Fruit fly (Drosophila melanogaster): Measurements from ENCODE around the gene CG9360.

CG9360 gene

DNA sequence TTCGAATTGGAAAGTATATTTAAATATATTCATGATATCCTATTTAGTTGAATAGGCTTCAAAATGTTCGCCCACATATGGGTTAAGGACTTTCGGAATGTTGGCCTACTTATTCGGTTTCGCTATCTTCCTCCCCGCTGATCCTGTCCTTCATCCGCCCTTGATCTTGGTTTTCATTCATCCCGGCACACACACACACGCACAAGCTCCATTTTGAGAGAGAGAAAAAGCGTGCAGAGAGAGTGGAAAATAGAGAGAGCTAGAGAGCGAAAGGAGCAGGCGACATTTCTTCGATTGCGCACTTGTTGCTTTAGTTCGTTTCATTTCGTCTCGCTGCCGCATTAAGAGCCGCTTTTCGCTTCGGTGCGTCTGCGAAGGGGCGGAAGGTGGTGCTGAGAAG is 22.7 kb upstream of the CG9360 start, which contains the start of gene Karl:
Gene Karl (plus strand): TSS at position 301 of the 400 bp plus-strand sequence.
- TF ChIP-seq rgr (GFP tag; optimal IDR thresholded peaks at IDR 0.05) (no peak), Jra (GFP tag; optimal IDR thresholded peaks at IDR 0.05) (no peak), Hnf4 (GFP tag; optimal IDR thresholded peaks at IDR 0.05) (no peak), Rel (GFP tag; optimal IDR thresholded peaks at IDR 0.05) (no peak), Rel (tag; optimal IDR thresholded peaks at IDR 0.05) (no peak)

DNA sequence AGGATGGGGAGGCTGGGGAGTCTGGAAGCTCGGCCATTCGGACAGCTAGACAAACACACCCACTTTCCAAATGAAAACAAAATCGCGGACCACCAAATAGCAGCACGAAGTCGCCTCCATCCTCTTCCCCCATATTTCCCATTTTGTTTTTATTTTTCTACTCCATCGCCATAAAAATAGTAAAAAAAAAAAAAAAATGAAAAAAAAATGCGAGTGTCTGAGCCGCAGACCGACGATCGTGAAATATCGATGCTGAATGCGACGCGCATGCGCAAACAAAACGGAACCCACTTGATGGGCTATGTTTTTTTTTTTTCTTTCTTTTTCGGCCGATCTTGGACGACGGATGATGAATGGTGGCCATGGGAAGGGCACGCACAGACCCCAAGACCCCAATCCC is 20.6 kb upstream of the CG9360 start:
- TF ChIP-seq sage (GFP tag; optimal IDR thresholded peaks at IDR 0.05), result no peak
- no peak for TF ChIP-seq rgr (GFP tag; optimal IDR thresholded peaks at IDR 0.05)
- TF ChIP-seq h (GFP tag; optimal IDR thresholded peaks at IDR 0.05), result no peak
- TF ChIP-seq lola (GFP tag; optimal IDR thresholded peaks at IDR 0.05), result no peak
- TF ChIP-seq dl (GFP tag; optimal IDR thresholded peaks at IDR 0.05; ENCODE audit: insufficient read depth in 1 of 2, partially characterized antibody in 2 of 2), result no peak
- TF ChIP-seq dsf (GFP tag; optimal IDR thresholded peaks at IDR 0.05; ENCODE audit: borderline replicate concordance), result no peak
- no peak for TF ChIP-seq psq (GFP tag; optimal IDR thresholded peaks at IDR 0.05)
- TF ChIP-seq br (GFP tag; optimal IDR thresholded peaks at IDR 0.05), result no peak
- TF ChIP-seq Hnf4 (GFP tag; optimal IDR thresholded peaks at IDR 0.05), result no peak
- TF ChIP-seq usp (GFP tag; optimal IDR thresholded peaks at IDR 0.05), result no peak
- TF ChIP-seq Sp1 (GFP tag; optimal IDR thresholded peaks at IDR 0.05), result no peak
- no peak for TF ChIP-seq Hr83 (GFP tag; optimal IDR thresholded peaks at IDR 0.05; ENCODE audit: poor library complexity, severe bottlenecking)
- no peak for TF ChIP-seq fru (GFP tag; optimal IDR thresholded peaks at IDR 0.05)
- TF ChIP-seq Mio (GFP tag; optimal IDR thresholded peaks at IDR 0.05), result no peak

DNA sequence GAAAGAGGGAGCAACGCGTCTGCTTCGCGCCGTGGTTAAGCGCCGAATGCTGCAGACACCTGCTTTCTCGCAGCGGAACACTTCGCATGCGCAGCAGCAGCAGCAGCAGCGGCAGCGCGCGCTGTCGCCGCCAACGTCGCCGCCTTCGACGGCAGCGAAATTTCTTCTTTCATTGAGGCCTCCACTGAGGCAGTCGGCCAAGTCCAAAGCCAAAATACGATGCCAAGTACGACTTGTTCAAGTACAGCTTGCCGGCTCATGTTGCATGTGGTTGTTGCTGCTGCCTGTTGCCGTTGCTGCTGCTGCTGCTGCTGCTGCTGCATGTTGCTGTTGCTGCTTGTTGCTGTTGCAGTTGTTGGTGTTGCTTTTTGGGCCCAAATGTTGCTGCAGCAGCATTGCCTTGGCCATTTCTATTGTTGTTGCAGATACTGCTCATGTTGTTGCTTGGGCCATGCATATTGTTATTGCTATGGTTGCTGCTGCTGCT is 14.4 kb upstream of the CG9360 start, which contains the start of gene dy:
Gene dy (minus strand): TSS at position 51 of the 487 bp plus-strand sequence.
- TF ChIP-seq Dfd (GFP tag; optimal IDR thresholded peaks at IDR 0.05) (peak; percentile 84), OdsH (GFP tag; optimal IDR thresholded peaks at IDR 0.05) (no peak), ey (GFP tag; optimal IDR thresholded peaks at IDR 0.05) (no peak), CG9705 (GFP tag; optimal IDR thresholded peaks at IDR 0.05) (no peak)

DNA sequence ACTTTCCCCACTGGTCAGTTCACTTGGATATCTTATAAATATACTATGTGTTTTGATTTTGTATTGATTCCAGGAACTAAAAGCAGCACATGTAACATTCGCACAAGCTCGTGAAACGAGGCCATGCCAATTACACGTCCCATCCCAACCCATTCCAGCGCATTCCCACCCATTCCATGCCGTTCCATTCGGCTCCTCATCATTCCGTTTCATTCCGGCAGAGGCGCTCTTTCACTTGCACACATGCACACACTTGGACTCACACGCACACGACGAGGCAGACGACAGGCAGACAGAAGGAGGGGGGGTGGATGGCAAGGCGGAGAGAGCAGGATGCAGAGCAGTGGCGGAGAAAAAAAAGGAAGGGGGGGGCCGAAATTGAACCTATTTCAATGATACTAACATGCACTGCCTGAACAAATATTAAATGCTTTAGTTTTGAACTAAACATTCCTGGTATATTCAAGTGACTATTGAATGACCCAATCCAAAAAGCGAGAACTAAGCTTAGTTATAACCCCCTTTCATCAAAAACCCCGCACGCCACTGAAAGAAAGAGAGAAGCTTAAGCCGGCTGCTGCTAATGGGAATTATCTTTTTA is 11.7 kb upstream of the CG9360 start:
- TF ChIP-seq HLH106 (tag; optimal IDR thresholded peaks at IDR 0.05) (peak; percentile 96), CrebA (GFP tag; optimal IDR thresholded peaks at IDR 0.05; ENCODE audit: borderline replicate concordance) (no peak), ey (GFP tag; optimal IDR thresholded peaks at IDR 0.05) (peak; percentile 93), Dfd (GFP tag; optimal IDR thresholded peaks at IDR 0.05) (no peak), foxo (GFP tag; optimal IDR thresholded peaks at IDR 0.05) (peak in 1 of 2 experiments; percentile 96), Abd-B (GFP tag; optimal IDR thresholded peaks at IDR 0.05) (no peak), rgr (GFP tag; optimal IDR thresholded peaks at IDR 0.05) (peak; percentile 93), sv (GFP tag; optimal IDR thresholded peaks at IDR 0.05) (no peak), psq (GFP tag; optimal IDR thresholded peaks at IDR 0.05) (peak; percentile 88), OdsH (GFP tag; optimal IDR thresholded peaks at IDR 0.05) (peak; percentile 93), Hnf4 (GFP tag; optimal IDR thresholded peaks at IDR 0.05) (peak; percentile 81), CG9705 (GFP tag; optimal IDR thresholded peaks at IDR 0.05) (peak; percentile 93), Jra (GFP tag; optimal IDR thresholded peaks at IDR 0.05) (peak; percentile 60), GATAd (GFP tag; optimal IDR thresholded peaks at IDR 0.05) (peak; percentile 7), brk (GFP tag; optimal IDR thresholded peaks at IDR 0.05) (peak; percentile 43), fru (GFP tag; optimal IDR thresholded peaks at IDR 0.05) (peak; percentile 95), usp (GFP tag; optimal IDR thresholded peaks at IDR 0.05) (no peak), jim (GFP tag; optimal IDR thresholded peaks at IDR 0.05) (no peak), dsf (GFP tag; optimal IDR thresholded peaks at IDR 0.05; ENCODE audit: borderline replicate concordance) (peak; percentile 30), Sp1 (GFP tag; optimal IDR thresholded peaks at IDR 0.05) (peak; percentile 95), Rel (GFP tag; optimal IDR thresholded peaks at IDR 0.05) (peak; percentile 35), Rel (tag; optimal IDR thresholded peaks at IDR 0.05) (peak; percentile 80), sage (GFP tag; optimal IDR thresholded peaks at IDR 0.05) (peak; percentile 65), Vsx2 (GFP tag; optimal IDR thresholded peaks at IDR 0.05; ENCODE audit: partially characterized antibody) (no peak), br (GFP tag; optimal IDR thresholded peaks at IDR 0.05) (peak; percentile 91), dmrt93B (GFP tag; optimal IDR thresholded peaks at IDR 0.05) (peak; percentile 95), woc (GFP tag; optimal IDR thresholded peaks at IDR 0.05) (peak; percentile 84), CG32264 (GFP tag; optimal IDR thresholded peaks at IDR 0.05) (peak; percentile 63), h (GFP tag; optimal IDR thresholded peaks at IDR 0.05) (peak; percentile 94)

Measured in whole organism, wandering third instar larva.